Worm (Caenorhabditis elegans) whole organism, L4/young adult: ENCODE data around the gene Y55F3AR.2.

Experiments used
- dao-5 ChIP-seq: sonication (generic microtip); optimal IDR thresholded peaks from 2 replicates; lab custom pipeline; 2016; ENCODE audit warnings: missing genotype, missing genetic modification characterization, moderate library complexity, missing compliant biosample characterization
- him-1 ChIP-seq: sonication (generic microtip); optimal IDR thresholded peaks from 2 replicates; lab custom pipeline; 2016; ENCODE audit warnings: missing genotype, missing genetic modification reagents, missing genetic modification characterization, missing compliant biosample characterization

ce11 chrIV:1096154-1096553 lies 1.8 kb downstream of the Y55F3AR.2 start:
- TF ChIP-seq him-1 (tag; lab: Kevin White, UChicago) (no peak), dao-5 (no peak)
